Worm (Caenorhabditis elegans) whole organism, late embryonic: ENCODE results near the gene srbc-22.

Source experiments
- C08G9.2 ChIP-seq: sonication (generic microtip); optimal IDR thresholded peaks from 2 replicates; lab custom pipeline; 2016; ENCODE audit warnings: mild to moderate bottlenecking, missing genetic modification characterization, moderate library complexity, missing compliant biosample characterization
- K09A11.1 ChIP-seq: sonication (generic microtip); optimal IDR thresholded peaks from 2 replicates; lab custom pipeline; 2017; ENCODE audit warnings: antibody characterized with exemption, mild to moderate bottlenecking, missing genetic modification characterization, missing compliant biosample characterization; ENCODE audit not compliant: insufficient read depth
- ahr-1 ChIP-seq: sonication (generic microtip); optimal IDR thresholded peaks from 2 replicates; lab custom pipeline; 2016; ENCODE audit warnings: missing genetic modification characterization, missing compliant biosample characterization
- ama-1 ChIP-seq: fragments of 150-350 bp; optimal IDR thresholded peaks from 2 replicates; lab custom pipeline; 2014
- ceh-14 ChIP-seq: sonication (generic microtip); optimal IDR thresholded peaks from 2 replicates; lab custom pipeline; 2016; ENCODE audit warnings: missing genotype, missing genetic modification characterization, missing compliant biosample characterization
- ceh-19 ChIP-seq: fragments of 200-800 bp; sonication (Bioruptor generic); optimal IDR thresholded peaks from 2 replicates; lab custom pipeline; 2018; ENCODE audit warnings: mild to moderate bottlenecking, missing genetic modification characterization, missing compliant biosample characterization
- ceh-24 ChIP-seq: sonication (generic microtip); optimal IDR thresholded peaks from 2 replicates; lab custom pipeline; 2016; ENCODE audit warnings: mild to moderate bottlenecking, missing genetic modification characterization, missing compliant biosample characterization
- ceh-34 ChIP-seq: sonication (generic microtip); optimal IDR thresholded peaks from 2 replicates; lab custom pipeline; 2016; ENCODE audit warnings: mild to moderate bottlenecking, missing genetic modification characterization, missing compliant biosample characterization
- ceh-6 ChIP-seq: fragments of 200-800 bp; sonication (Bioruptor generic); optimal IDR thresholded peaks from 2 replicates; lab custom pipeline; 2018; ENCODE audit warnings: mild to moderate bottlenecking, missing genetic modification characterization, missing compliant biosample characterization
- elt-2 ChIP-seq: sonication (generic microtip); optimal IDR thresholded peaks from 2 replicates; lab custom pipeline; 2016; ENCODE audit warnings: missing genetic modification reagents, missing genetic modification characterization, missing compliant biosample characterization
- elt-4 ChIP-seq: sonication (generic microtip); optimal IDR thresholded peaks from 2 replicates; lab custom pipeline; 2016; ENCODE audit warnings: missing genetic modification characterization, missing compliant biosample characterization
- ets-4 ChIP-seq: sonication (generic microtip); optimal IDR thresholded peaks from 2 replicates; lab custom pipeline; 2016; ENCODE audit warnings: missing genetic modification characterization, missing compliant biosample characterization
- eyg-1 ChIP-seq: sonication (generic microtip); optimal IDR thresholded peaks from 2 replicates; lab custom pipeline; 2016; ENCODE audit warnings: missing genotype, missing genetic modification characterization, missing compliant biosample characterization
- fax-1 ChIP-seq: sonication (generic microtip); optimal IDR thresholded peaks from 2 replicates; lab custom pipeline; 2016; ENCODE audit warnings: missing genotype, missing genetic modification characterization, missing compliant biosample characterization
- fkh-10 ChIP-seq: fragments of 150-350 bp; optimal IDR thresholded peaks from 2 replicates; lab custom pipeline; 2014; ENCODE audit warnings: missing biosample characterization, missing genetic modification reagents, missing genetic modification characterization
- gmeb-2 ChIP-seq: sonication (generic microtip); optimal IDR thresholded peaks from 2 replicates; lab custom pipeline; 2016; ENCODE audit warnings: missing genetic modification characterization, inconsistent platforms, missing compliant biosample characterization
- hlh-30 ChIP-seq: sonication (generic microtip); optimal IDR thresholded peaks from 2 replicates; lab custom pipeline; 2017; ENCODE audit warnings: antibody characterized with exemption, missing genetic modification characterization, missing compliant biosample characterization; ENCODE audit not compliant: insufficient read depth
- hlh-6 ChIP-seq: sonication (generic microtip); optimal IDR thresholded peaks from 2 replicates; lab custom pipeline; 2016; ENCODE audit warnings: missing genotype, missing genetic modification characterization, missing compliant biosample characterization
- lim-6 ChIP-seq: sonication (generic microtip); optimal IDR thresholded peaks from 2 replicates; lab custom pipeline; 2016; ENCODE audit warnings: missing genetic modification characterization, missing compliant biosample characterization
- lin-11 ChIP-seq: fragments of 200-800 bp; sonication (Bioruptor generic); optimal IDR thresholded peaks from 2 replicates; lab custom pipeline; 2018; ENCODE audit warnings: mild to moderate bottlenecking, missing genetic modification characterization, missing compliant biosample characterization
- nfya-1 ChIP-seq: sonication (generic microtip); optimal IDR thresholded peaks from 2 replicates; lab custom pipeline; 2017; ENCODE audit warnings: missing genetic modification characterization, mild to moderate bottlenecking, missing compliant biosample characterization, antibody characterized with exemption, moderate library complexity
- nhr-11 ChIP-seq: fragments of 150-350 bp; optimal IDR thresholded peaks from 2 replicates; lab custom pipeline; 2014; ENCODE audit warnings: missing biosample characterization, missing genetic modification characterization
- nhr-232 ChIP-seq: sonication (generic microtip); optimal IDR thresholded peaks from 2 replicates; lab custom pipeline; 2016; ENCODE audit warnings: missing genetic modification characterization, missing compliant biosample characterization
- npax-4 ChIP-seq: sonication (generic microtip); optimal IDR thresholded peaks from 2 replicates; lab custom pipeline; 2016; ENCODE audit warnings: missing genetic modification characterization, missing compliant biosample characterization
- pag-3 ChIP-seq: sonication (generic microtip); optimal IDR thresholded peaks from 2 replicates; lab custom pipeline; 2016; ENCODE audit warnings: missing compliant biosample characterization, missing genetic modification characterization, borderline replicate concordance
- pat-9 ChIP-seq: fragments of 200-800 bp; sonication (Bioruptor generic); optimal IDR thresholded peaks from 2 replicates; lab custom pipeline; 2018; ENCODE audit warnings: mild to moderate bottlenecking, missing genetic modification characterization, moderate library complexity, missing compliant biosample characterization
- pax-1 ChIP-seq: fragments of 150-350 bp; optimal IDR thresholded peaks from 2 replicates; lab custom pipeline; 2014; ENCODE audit warnings: missing biosample characterization, missing genetic modification characterization
- pha-4 ChIP-seq: fragments of 150-350 bp; optimal IDR thresholded peaks from 2 replicates; lab custom pipeline; 2018; ENCODE audit warnings: missing biosample characterization, missing genetic modification reagents, missing genetic modification characterization
- pqm-1 ChIP-seq: sonication (generic microtip); optimal IDR thresholded peaks from 2 replicates; lab custom pipeline; 2016; ENCODE audit warnings: missing genetic modification characterization, missing compliant biosample characterization
- pros-1 ChIP-seq: fragments of 150-350 bp; optimal IDR thresholded peaks from 2 replicates; lab custom pipeline; 2014; ENCODE audit warnings: missing biosample characterization, missing genetic modification reagents, missing genetic modification characterization
- rnt-1 ChIP-seq: sonication (generic microtip); optimal IDR thresholded peaks from 2 replicates; lab custom pipeline; 2016; ENCODE audit warnings: missing genetic modification characterization, missing compliant biosample characterization
- sox-4 ChIP-seq: sonication (generic microtip); optimal IDR thresholded peaks from 2 replicates; lab custom pipeline; 2017; ENCODE audit warnings: mild to moderate bottlenecking, missing genetic modification characterization, inconsistent platforms, missing compliant biosample characterization
- tbx-7 ChIP-seq: sonication (generic microtip); optimal IDR thresholded peaks from 2 replicates; lab custom pipeline; 2016; ENCODE audit warnings: missing genotype, missing genetic modification characterization, missing compliant biosample characterization
- ttx-3 ChIP-seq: sonication (generic microtip); optimal IDR thresholded peaks from 2 replicates; lab custom pipeline; 2016; ENCODE audit warnings: missing genetic modification reagents, missing genetic modification characterization, missing compliant biosample characterization
- unc-3 ChIP-seq, 2 experiments: fragments of 200-800 bp in 1 of 2; sonication (Bioruptor generic) in 1 of 2; sonication (generic microtip) in 1 of 2; conservative IDR thresholded peaks in 1 of 2; optimal IDR thresholded peaks in 1 of 2; 2 replicates each; pipeline versions ENCODE4 v1.3.6 to Lab custom; 2016 to 2022; ENCODE audit warnings: missing compliant biosample characterization in 2 of 2, missing genetic modification characterization in 2 of 2, missing genetic modification reagents in 1 of 2
- unc-42 ChIP-seq: sonication (generic microtip); optimal IDR thresholded peaks from 2 replicates; lab custom pipeline; 2016; ENCODE audit warnings: missing genotype, missing genetic modification characterization, missing compliant biosample characterization
- zip-5 ChIP-seq: sonication (generic microtip); optimal IDR thresholded peaks from 2 replicates; lab custom pipeline; 2016; ENCODE audit warnings: missing genetic modification characterization, missing compliant biosample characterization

Gene srbc-22

DNA sequence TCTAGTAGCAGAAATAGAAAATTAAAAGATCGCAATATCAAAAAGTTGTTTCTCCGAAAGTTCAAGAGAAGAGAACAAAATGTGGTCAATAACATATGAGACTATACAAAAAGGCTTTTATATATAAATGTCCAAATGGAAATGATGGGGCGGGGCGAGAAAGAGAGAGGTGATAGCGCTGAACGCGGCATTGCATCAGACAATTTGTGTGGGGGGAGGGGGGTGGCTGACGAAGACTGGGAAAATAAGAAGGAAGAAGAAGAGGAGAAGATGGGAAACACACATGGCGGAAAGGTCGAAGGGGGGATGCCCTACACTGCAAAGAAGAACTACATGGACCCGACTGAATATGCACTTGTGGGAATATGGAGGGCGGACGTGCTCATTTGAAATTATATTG, 21.6 kb upstream of the srbc-22 start:
- TF ChIP-seq unc-42 (peak; percentile 3), pqm-1 (tag; lab: Kevin White, UChicago) (no peak), nfya-1 (tag; lab: Kevin White, UChicago) (no peak), pag-3 (tag; lab: Kevin White, UChicago) (no peak), elt-4 (tag; lab: Kevin White, UChicago) (no peak), elt-2 (tag; lab: Kevin White, UChicago) (no peak), sox-4 (peak; percentile 21), tbx-7 (no peak), ahr-1 (tag; lab: Kevin White, UChicago) (no peak), pros-1 (tag; lab: Kevin White, UChicago) (no peak), hlh-6 (tag; lab: Kevin White, UChicago) (no peak), gmeb-2 (tag; lab: Kevin White, UChicago) (no peak), fkh-10 (GFP tag; lab: Kevin White, UChicago) (no peak), nhr-232 (tag; lab: Kevin White, UChicago) (no peak), ttx-3 (tag; lab: Kevin White, UChicago) (no peak), lim-6 (tag; lab: Kevin White, UChicago) (no peak)

DNA sequence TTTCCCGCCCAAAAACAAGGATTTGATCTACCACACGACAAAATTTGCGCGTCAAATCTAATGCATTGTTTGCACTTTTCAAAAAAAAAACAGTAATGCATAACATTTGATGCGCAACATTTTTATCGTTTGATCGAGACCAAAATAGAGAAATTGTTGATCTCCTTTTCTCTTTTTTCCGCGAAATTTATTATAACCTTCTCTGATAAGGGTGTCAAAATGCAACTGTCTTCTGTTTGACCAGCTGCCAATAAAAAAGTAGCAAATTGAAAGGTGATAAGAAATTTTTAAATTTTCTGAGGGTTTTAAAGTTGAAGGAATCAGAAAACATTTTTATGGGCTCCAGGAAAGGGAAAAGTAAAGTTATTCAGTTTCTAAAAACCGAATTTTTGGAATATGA, 19.9 kb upstream of the srbc-22 start:
- TF ChIP-seq ceh-14 (tag; lab: Kevin White, UChicago) (no peak), rnt-1 (tag; lab: Kevin White, UChicago) (no peak), hlh-30 (tag; lab: Kevin White, UChicago) (no peak), pqm-1 (tag; lab: Kevin White, UChicago) (no peak), fax-1 (no peak), pros-1 (tag; lab: Kevin White, UChicago) (no peak), elt-4 (tag; lab: Kevin White, UChicago) (no peak), ceh-6 (GFP tag; lab: Kevin White, UChicago) (no peak), C08G9.2 (tag; lab: Kevin White, UChicago) (no peak), ahr-1 (tag; lab: Kevin White, UChicago) (no peak), fkh-10 (GFP tag; lab: Kevin White, UChicago) (no peak), pat-9 (no peak), eyg-1 (tag; lab: Kevin White, UChicago) (no peak), ceh-19 (no peak), ceh-34 (tag; lab: Kevin White, UChicago) (no peak), ceh-24 (tag; lab: Kevin White, UChicago) (no peak), npax-4 (tag; lab: Kevin White, UChicago) (no peak), lin-11 (tag; lab: Kevin White, UChicago) (no peak)
- TF ChIP-seq, all 69 proteins: peak for 0

DNA sequence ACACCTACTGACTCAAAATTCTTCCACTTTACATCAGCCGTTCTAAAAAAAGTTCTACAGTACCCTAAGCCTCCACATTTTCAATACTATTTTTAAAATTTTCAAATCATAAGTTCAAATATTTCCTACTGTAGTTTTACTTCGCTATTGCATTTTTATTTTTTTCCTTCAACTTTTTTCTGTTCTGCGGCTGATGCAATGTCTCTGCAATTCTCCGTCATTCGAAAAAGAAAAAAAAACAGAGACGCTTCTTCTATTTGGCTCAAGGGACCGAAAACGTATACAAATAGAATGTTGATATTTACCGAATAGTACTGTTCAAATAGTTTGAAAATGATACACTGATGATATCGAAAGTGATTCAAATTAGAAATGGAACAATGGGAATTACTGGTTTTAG, 18.6 kb upstream of the srbc-22 start:
- TF ChIP-seq ets-4 (tag; lab: Kevin White, UChicago) (no peak), pha-4 (tag; lab: Kevin White, UChicago) (no peak), sox-4 (no peak), nhr-11 (no peak), ama-1 (lab: Kevin White, UChicago) (no peak)

DNA sequence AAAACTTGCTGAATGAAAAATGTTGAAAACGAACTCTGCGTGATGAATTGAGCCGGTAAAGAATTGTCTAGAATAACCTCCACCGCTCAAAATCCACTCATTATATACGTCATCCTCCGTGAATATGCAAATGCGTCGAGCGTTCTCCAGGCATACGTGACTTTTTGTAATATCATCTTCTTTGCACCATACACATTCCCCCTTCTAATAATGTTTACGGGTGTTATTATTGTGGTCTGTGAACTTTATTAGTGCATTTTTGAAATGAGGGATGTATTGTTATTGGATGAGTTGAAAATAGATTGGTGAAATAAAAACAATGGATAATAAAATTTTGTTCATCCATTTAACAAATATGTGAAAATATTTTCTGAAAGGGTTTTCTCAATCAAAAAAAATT, 17.0 kb upstream of the srbc-22 start, which contains the start of gene F22F7.7:
F22F7.7 (minus strand) TSS at position 125 of the 400 bp plus-strand sequence.
- TF ChIP-seq elt-2 (tag; lab: Kevin White, UChicago) = no peak
- TF ChIP-seq pax-1 (tag; lab: Kevin White, UChicago) = no peak
- TF ChIP-seq pha-4 (tag; lab: Kevin White, UChicago) = no peak
- TF ChIP-seq zip-5 = no peak
- no peak for TF ChIP-seq K09A11.1
- TF ChIP-seq unc-3 (GFP tag; conservative IDR thresholded peaks at IDR 0.05; lab: Robert Waterston, UW) = no peak
- no peak for TF ChIP-seq unc-3 (tag; optimal IDR thresholded peaks at IDR 0.05; lab: Kevin White, UChicago)
